Worm (Caenorhabditis elegans) whole organism, early embryonic: ENCODE data around the gene F46H5.3.

Experiments
- B0310.2 ChIP-seq: sonication (generic microtip); optimal IDR thresholded peaks from 2 replicates; lab custom pipeline; 2016; ENCODE audit warnings: mild to moderate bottlenecking, missing genetic modification characterization, missing compliant biosample characterization
- F13C5.2 ChIP-seq: sonication (generic microtip); optimal IDR thresholded peaks from 2 replicates; lab custom pipeline; 2017; ENCODE audit warnings: mild to moderate bottlenecking, missing genetic modification characterization, inconsistent platforms, missing compliant biosample characterization
- ama-1 ChIP-seq: fragments of 150-350 bp; optimal IDR thresholded peaks from 2 replicates; lab custom pipeline; 2014
- ceh-36 ChIP-seq: sonication (generic microtip); optimal IDR thresholded peaks from 2 replicates; lab custom pipeline; 2016; ENCODE audit warnings: missing genetic modification characterization, inconsistent platforms, missing compliant biosample characterization
- ets-7 ChIP-seq: sonication (generic microtip); optimal IDR thresholded peaks from 2 replicates; lab custom pipeline; 2016; ENCODE audit warnings: missing genotype, missing genetic modification characterization, missing compliant biosample characterization
- hnd-1 ChIP-seq: sonication (generic microtip); optimal IDR thresholded peaks from 2 replicates; lab custom pipeline; 2016; ENCODE audit warnings: missing genetic modification characterization, missing compliant biosample characterization
- tbx-11 ChIP-seq: fragments of 200-800 bp; sonication (Bioruptor generic); IDR thresholded peaks from 2 replicates; pipeline ENCODE4 v1.3.6; 2022; ENCODE audit warnings: missing genetic modification characterization, missing compliant biosample characterization
- tra-4 ChIP-seq: sonication (generic microtip); optimal IDR thresholded peaks from 2 replicates; lab custom pipeline; 2017; ENCODE audit warnings: missing genetic modification characterization, missing compliant biosample characterization

- TF ChIP-seq ama-1 (lab: Kevin White, UChicago) (no peak), hnd-1 (no peak), tra-4 (tag; lab: Kevin White, UChicago) (no peak), F13C5.2 (tag; lab: Kevin White, UChicago) (no peak), B0310.2 (tag; lab: Kevin White, UChicago) (no peak), ets-7 (tag; lab: Kevin White, UChicago) (no peak), ceh-36 (tag; lab: Kevin White, UChicago) (no peak), tbx-11 (no peak)
These were observed 3.7 kb downstream of the F46H5.3 start for ce11 chrX:7234723-7235203.
